Worm (Caenorhabditis elegans) whole organism, L3 larva: ENCODE data around the gene T16G12.10.

Source experiments
- aly-2 ChIP-seq: fragments of 150-350 bp; optimal IDR thresholded peaks from 2 replicates; lab custom pipeline; 2014; ENCODE audit warnings: missing biosample characterization, missing genetic modification characterization
- egl-5 ChIP-seq: fragments of 150-350 bp; optimal IDR thresholded peaks from 2 replicates; lab custom pipeline; 2017; ENCODE audit warnings: missing biosample characterization, missing genetic modification reagents, missing genetic modification characterization, inconsistent platforms
- fkh-2 ChIP-seq: fragments of 150-350 bp; optimal IDR thresholded peaks from 2 replicates; lab custom pipeline; 2014; ENCODE audit warnings: missing biosample characterization, missing genetic modification reagents, missing genetic modification characterization
- lin-15B ChIP-seq: fragments of 150-350 bp; optimal IDR thresholded peaks from 2 replicates; lab custom pipeline; 2014; ENCODE audit warnings: missing biosample characterization, missing genetic modification characterization
- nhr-11 ChIP-seq: fragments of 150-350 bp; optimal IDR thresholded peaks from 2 replicates; lab custom pipeline; 2014; ENCODE audit warnings: missing biosample characterization, missing genetic modification characterization
- zag-1 ChIP-seq: fragments of 150-350 bp; optimal IDR thresholded peaks from 2 replicates; lab custom pipeline; 2014; ENCODE audit warnings: missing biosample characterization, missing genetic modification characterization

- TF ChIP-seq nhr-11 (tag; lab: Kevin White, UChicago), result no peak
- TF ChIP-seq aly-2 (tag; lab: Kevin White, UChicago), result no peak
- TF ChIP-seq fkh-2 (tag; lab: Kevin White, UChicago), result no peak
- peak; percentile 12 for TF ChIP-seq lin-15B
- no peak for TF ChIP-seq zag-1 (tag; lab: Kevin White, UChicago)
- no peak for TF ChIP-seq egl-5 (tag; lab: Kevin White, UChicago)
These were observed 37.2 kb upstream of the T16G12.10 start for ce11 chrIII:10093093-10093492.
